Worm (Caenorhabditis elegans) whole organism, mixed stage, embryonic: ENCODE results near the gene F35C5.3.

Source experiments
- nhr-12 ChIP-seq: fragments of 150-350 bp; optimal IDR thresholded peaks from 2 replicates; lab custom pipeline; 2014; ENCODE audit warnings: missing biosample characterization, missing genetic modification characterization
- snpc-4 ChIP-seq: fragments of 150-350 bp; optimal IDR thresholded peaks from 2 replicates; lab custom pipeline; 2014; ENCODE audit warnings: missing biosample characterization, missing genetic modification characterization

ce11 chrII:12923225-12923624 is 34.7 kb downstream of the F35C5.3 start:
- no peak for TF ChIP-seq nhr-12
- TF ChIP-seq snpc-4 (tag; lab: Kevin White, UChicago) = no peak
